Fruit fly (Drosophila melanogaster) whole organism, embryonic: Measurements from ENCODE around the gene Pvf1.

Source experiments
- Aef1 ChIP-seq: fragments of 200-800 bp; sonication (Bioruptor generic); IDR thresholded peaks from 3 replicates; pipeline ENCODE4 v1.3.6; 2022; ENCODE audit warnings: missing biosample characterization, missing genetic modification characterization
- CG11696 ChIP-seq: fragments of 200-800 bp; sonication (Bioruptor generic); IDR thresholded peaks from 2 replicates; pipeline ENCODE4 v1.3.6; 2022; ENCODE audit warnings: missing biosample characterization, missing genetic modification characterization
- CG12744 ChIP-seq: fragments of 200-800 bp; sonication (Bioruptor generic); optimal IDR thresholded peaks from 2 replicates; lab custom pipeline; 2016; ENCODE audit warnings: missing biosample characterization, missing genetic modification characterization
- CG14965 ChIP-seq: fragments of 200-800 bp; sonication (Bioruptor generic); optimal IDR thresholded peaks from 2 replicates; lab custom pipeline; 2016; ENCODE audit warnings: missing biosample characterization, missing genetic modification characterization, borderline replicate concordance
- CG16815 ChIP-seq: fragments of 200-800 bp; sonication (Bioruptor generic); optimal IDR thresholded peaks from 3 replicates; lab custom pipeline; 2017; ENCODE audit warnings: missing biosample characterization, mild to moderate bottlenecking, missing genetic modification characterization
- CG17328 ChIP-seq: fragments of 200-800 bp; sonication (Bioruptor generic); IDR thresholded peaks from 2 replicates; pipeline ENCODE4 v1.3.6; 2022; ENCODE audit warnings: missing biosample characterization, missing genetic modification characterization
- CG17912 ChIP-seq: fragments of 200-800 bp; sonication (Bioruptor generic); optimal IDR thresholded peaks from 2 replicates; lab custom pipeline; 2018; ENCODE audit warnings: missing biosample characterization, mild to moderate bottlenecking, missing genetic modification characterization
- CG1832 ChIP-seq: fragments of 200-800 bp; sonication (Bioruptor generic); optimal IDR thresholded peaks from 2 replicates; lab custom pipeline; 2017; ENCODE audit warnings: missing biosample characterization, mild to moderate bottlenecking, missing genetic modification characterization, inconsistent platforms
- CG18764 ChIP-seq: fragments of 200-800 bp; sonication (Bioruptor generic); optimal IDR thresholded peaks from 3 replicates; lab custom pipeline; 2016; ENCODE audit warnings: missing biosample characterization, missing genetic modification characterization
- CG2120 ChIP-seq: fragments of 200-800 bp; sonication (Bioruptor generic); optimal IDR thresholded peaks from 3 replicates; lab custom pipeline; 2016; ENCODE audit warnings: missing biosample characterization, missing genetic modification characterization
- CG32772 ChIP-seq: fragments of 200-800 bp; sonication (Bioruptor generic); IDR thresholded peaks from 2 replicates; pipeline ENCODE4 v1.3.6; 2022; ENCODE audit warnings: missing biosample characterization, missing genetic modification characterization
- CG42726 ChIP-seq: fragments of 200-800 bp; sonication (Bioruptor generic); IDR thresholded peaks from 2 replicates; pipeline ENCODE4 v1.3.6; 2022; ENCODE audit warnings: missing biosample characterization, missing genetic modification characterization; ENCODE audit not compliant: partially characterized antibody
- CG5953 ChIP-seq: fragments of 200-800 bp; sonication (Bioruptor generic); IDR thresholded peaks from 2 replicates; pipeline ENCODE4 v1.3.6; 2022; ENCODE audit warnings: missing biosample characterization, missing genetic modification characterization
- CG6254 ChIP-seq: fragments of 200-800 bp; sonication (Bioruptor generic); optimal IDR thresholded peaks from 3 replicates; lab custom pipeline; 2017; ENCODE audit warnings: mild to moderate bottlenecking, missing biosample characterization, missing genetic modification reagents, missing genetic modification characterization
- CG6765 ChIP-seq: fragments of 200-800 bp; sonication (Bioruptor generic); optimal IDR thresholded peaks from 3 replicates; lab custom pipeline; 2017; ENCODE audit warnings: missing biosample characterization, mild to moderate bottlenecking, missing genetic modification characterization
- CG7786 ChIP-seq: fragments of 200-800 bp; sonication (Bioruptor generic); optimal IDR thresholded peaks from 2 replicates; lab custom pipeline; 2016; ENCODE audit warnings: missing biosample characterization, missing genetic modification characterization
- Dad ChIP-seq: fragments of 200-800 bp; sonication (Bioruptor generic); optimal IDR thresholded peaks from 3 replicates; lab custom pipeline; 2016; ENCODE audit warnings: missing biosample characterization, missing genetic modification characterization
- Fer3 ChIP-seq: fragments of 200-800 bp; sonication (Bioruptor generic); optimal IDR thresholded peaks from 2 replicates; lab custom pipeline; 2018; ENCODE audit warnings: missing biosample characterization, mild to moderate bottlenecking, missing genetic modification characterization, moderate library complexity
- HLH54F ChIP-seq: fragments of 200-800 bp; sonication (Bioruptor generic); optimal IDR thresholded peaks from 3 replicates; lab custom pipeline; 2016; ENCODE audit warnings: missing biosample characterization, missing genetic modification characterization
- Hmx ChIP-seq: fragments of 200-800 bp; sonication (Bioruptor generic); optimal IDR thresholded peaks from 2 replicates; lab custom pipeline; 2016; ENCODE audit warnings: missing biosample characterization, missing genetic modification characterization
- Hr39 ChIP-seq: fragments of >200 bp; optimal IDR thresholded peaks from 2 replicates; lab custom pipeline; 2017
- Lpt ChIP-seq: fragments of >200 bp; optimal IDR thresholded peaks from 2 replicates; lab custom pipeline; 2018; ENCODE audit warnings: missing biosample characterization, missing genetic modification characterization
- Ptx1 ChIP-seq: fragments of 200-800 bp; sonication (Bioruptor generic); IDR thresholded peaks from 2 replicates; pipeline ENCODE4 v1.3.6; 2022; ENCODE audit warnings: missing biosample characterization, missing genetic modification characterization
- Scr ChIP-seq: fragments of 200-800 bp; sonication (Bioruptor generic); IDR thresholded peaks from 2 replicates; pipeline ENCODE4 v1.3.6; 2022; ENCODE audit warnings: missing biosample characterization, missing genetic modification characterization; ENCODE audit not compliant: partially characterized antibody
- Side ChIP-seq: fragments of 200-800 bp; sonication (Bioruptor generic); optimal IDR thresholded peaks from 2 replicates; lab custom pipeline; 2016; ENCODE audit warnings: missing biosample characterization, missing genetic modification characterization
- Sry-β ChIP-seq: fragments of 200-800 bp; sonication (Bioruptor generic); optimal IDR thresholded peaks from 2 replicates; lab custom pipeline; 2018; ENCODE audit warnings: missing biosample characterization, mild to moderate bottlenecking, missing genetic modification characterization, moderate library complexity
- Sry-δ ChIP-seq: fragments of 200-800 bp; sonication (Bioruptor generic); optimal IDR thresholded peaks from 2 replicates; lab custom pipeline; 2016; ENCODE audit warnings: missing biosample characterization, missing genetic modification characterization
- Tbp ChIP-seq: fragments of >200 bp; optimal IDR thresholded peaks from 2 replicates; lab custom pipeline; 2018; ENCODE audit warnings: missing biosample characterization, missing genetic modification characterization
- Trl ChIP-seq, 3 experiments: fragments of >200 bp in 2 of 3; fragments of 200-800 bp in 1 of 3; sonication (Bioruptor generic) in 1 of 3; optimal IDR thresholded peaks; 2 replicates in 1 of 3; 3 replicates in 2 of 3; lab custom pipeline; 2016 to 2017; ENCODE audit warnings: missing biosample characterization in 1 of 3, missing genetic modification characterization in 1 of 3
- chinmo ChIP-seq: fragments of 200-800 bp; sonication (Bioruptor generic); IDR thresholded peaks from 4 replicates; pipeline ENCODE4 v1.3.6; 2022; ENCODE audit warnings: missing biosample characterization, missing genetic modification characterization; ENCODE audit not compliant: partially characterized antibody
- corto ChIP-seq: fragments of 200-800 bp; sonication (Bioruptor generic); optimal IDR thresholded peaks from 2 replicates; lab custom pipeline; 2016; ENCODE audit warnings: missing biosample characterization, mild to moderate bottlenecking, missing genetic modification characterization, moderate library complexity
- dan ChIP-seq: fragments of 200-800 bp; sonication (Bioruptor generic); IDR thresholded peaks from 2 replicates; pipeline ENCODE4 v1.3.6; 2022; ENCODE audit warnings: missing biosample characterization, missing genetic modification characterization
- dimm ChIP-seq: fragments of 200-800 bp; sonication (Bioruptor generic); IDR thresholded peaks from 2 replicates; pipeline ENCODE4 v1.3.6; 2022; ENCODE audit warnings: missing biosample characterization, missing genetic modification characterization
- fu2 ChIP-seq: fragments of 200-800 bp; sonication (Bioruptor generic); optimal IDR thresholded peaks from 2 replicates; lab custom pipeline; 2016; ENCODE audit warnings: missing biosample characterization, missing genetic modification characterization
- gcm ChIP-seq: fragments of 200-800 bp; sonication (Bioruptor generic); optimal IDR thresholded peaks from 2 replicates; lab custom pipeline; 2019; ENCODE audit warnings: missing biosample characterization, mild to moderate bottlenecking, missing genetic modification characterization, moderate library complexity
- gfzf ChIP-seq: fragments of 200-800 bp; sonication (Bioruptor generic); optimal IDR thresholded peaks from 2 replicates; lab custom pipeline; 2016; ENCODE audit warnings: missing biosample characterization, mild to moderate bottlenecking, missing genetic modification characterization, moderate library complexity
- hth ChIP-seq: fragments of >200 bp; optimal IDR thresholded peaks from 2 replicates; lab custom pipeline; 2017; ENCODE audit warnings: inconsistent platforms
- jumu ChIP-seq: fragments of 200-800 bp; sonication (Bioruptor generic); optimal IDR thresholded peaks from 3 replicates; lab custom pipeline; 2016; ENCODE audit warnings: missing biosample characterization, missing genetic modification characterization
- nerfin-2 ChIP-seq: fragments of 200-800 bp; sonication (Bioruptor generic); IDR thresholded peaks from 2 replicates; pipeline ENCODE4 v1.3.6; 2022; ENCODE audit warnings: missing biosample characterization, missing genetic modification characterization; ENCODE audit not compliant: partially characterized antibody
- pan ChIP-seq, 4 experiments: fragments of >200 bp in 3 of 4; fragments of 200-800 bp in 1 of 4; sonication (Bioruptor generic) in 1 of 4; optimal IDR thresholded peaks in 3 of 4; IDR thresholded peaks in 1 of 4; 2 replicates each; pipeline versions ENCODE4 v1.3.6 to Lab custom; 2017 to 2022; ENCODE audit warnings: missing biosample characterization in 2 of 4, missing genetic modification characterization in 2 of 4, mixed read lengths in 1 of 4
- rib ChIP-seq: fragments of 200-800 bp; sonication (Bioruptor generic); IDR thresholded peaks from 2 replicates; pipeline ENCODE4 v1.3.6; 2022; ENCODE audit warnings: missing biosample characterization, missing genetic modification characterization
- sim ChIP-seq: fragments of 200-800 bp; sonication (Bioruptor generic); IDR thresholded peaks from 2 replicates; pipeline ENCODE4 v1.3.6; 2022; ENCODE audit warnings: missing biosample characterization, missing genetic modification characterization
- sr ChIP-seq: fragments of 200-800 bp; sonication (Bioruptor generic); IDR thresholded peaks from 3 replicates; pipeline ENCODE4 v1.3.6; 2022; ENCODE audit warnings: missing biosample characterization, missing genetic modification characterization
- stwl ChIP-seq: fragments of 200-800 bp; sonication (Bioruptor generic); optimal IDR thresholded peaks from 3 replicates; lab custom pipeline; 2018; ENCODE audit warnings: missing biosample characterization, mild to moderate bottlenecking, missing genetic modification characterization, moderate library complexity
- sug ChIP-seq: fragments of 200-800 bp; optimal IDR thresholded peaks from 2 replicates; lab custom pipeline; 2019; ENCODE audit warnings: missing biosample characterization, mild to moderate bottlenecking, missing genetic modification characterization, moderate library complexity
- twi ChIP-seq: fragments of 200-800 bp; optimal IDR thresholded peaks from 2 replicates; lab custom pipeline; 2019; ENCODE audit warnings: missing biosample characterization, mild to moderate bottlenecking, missing genetic modification characterization, moderate library complexity
- unpg ChIP-seq: fragments of 200-800 bp; sonication (Bioruptor generic); optimal IDR thresholded peaks from 3 replicates; lab custom pipeline; 2018; ENCODE audit warnings: missing biosample characterization, mild to moderate bottlenecking, missing genetic modification characterization, moderate library complexity
- wor ChIP-seq: fragments of 200-800 bp; sonication (Bioruptor generic); IDR thresholded peaks from 2 replicates; pipeline ENCODE4 v1.3.6; 2022; ENCODE audit warnings: missing biosample characterization, missing genetic modification characterization
- zen2 ChIP-seq: fragments of 200-800 bp; sonication (Bioruptor generic); IDR thresholded peaks from 3 replicates; pipeline ENCODE4 v1.3.6; 2022; ENCODE audit warnings: missing biosample characterization, missing genetic modification characterization; ENCODE audit not compliant: partially characterized antibody
- zfh2 ChIP-seq: fragments of 200-800 bp; sonication (Bioruptor generic); optimal IDR thresholded peaks from 2 replicates; lab custom pipeline; 2016; ENCODE audit warnings: missing biosample characterization, missing genetic modification characterization

Pvf1 gene

DNA sequence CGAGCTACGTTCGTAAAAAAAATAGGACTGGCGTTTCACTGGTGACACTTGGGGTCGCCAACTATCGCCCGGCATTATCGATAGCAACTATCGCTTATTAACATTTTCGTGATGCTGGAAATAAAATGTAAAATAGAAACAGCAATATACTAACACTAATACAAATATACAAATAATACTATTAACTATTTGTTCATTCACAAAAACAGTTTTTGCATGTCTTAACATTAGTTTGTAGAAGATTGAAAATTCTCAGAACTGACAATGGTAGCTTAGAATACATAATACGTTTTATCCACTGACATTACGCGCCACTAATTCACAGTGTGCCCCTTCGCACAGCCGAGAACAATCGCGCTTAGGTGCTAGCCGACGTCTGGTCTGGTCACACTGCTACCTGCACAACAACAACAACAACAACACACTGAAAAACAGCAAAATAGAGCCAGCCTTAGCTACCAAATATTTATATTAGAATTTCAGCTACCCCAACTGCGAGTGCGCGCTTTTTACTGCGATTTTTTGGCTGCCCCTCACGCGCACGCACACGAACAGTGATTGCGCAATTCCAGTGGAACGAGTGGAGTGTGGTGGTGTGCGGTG, 44.2 kb upstream of the Pvf1 start, which contains the start of the genes CG6961 and S6KL (continued):
- TF ChIP-seq CG7786 (GFP tag; lab: Kevin White, UChicago) (no peak), HLH54F (GFP tag; lab: Kevin White, UChicago) (no peak), chinmo (0 out of 4 replicates have a peak, but pooled peaks have one; percentile 11), zfh2 (GFP tag; lab: Kevin White, UChicago) (no peak), CG1832 (no peak), CG6765 (GFP tag; lab: Kevin White, UChicago) (no peak), CG2120 (GFP tag; lab: Kevin White, UChicago) (peak; percentile 13), Tbp (GFP tag; lab: Kevin White, UChicago) (no peak), Sry-δ (peak; percentile 86), Scr (GFP tag; lab: Robert Waterston, UW) (peak; percentile 87), Sry-β (no peak), dimm (no peak), gcm (GFP tag; lab: Kevin White, UChicago) (no peak), Ptx1 (GFP tag; lab: Robert Waterston, UW) (no peak), CG17328 (no peak), CG11696 (no peak), CG14965 (GFP tag; lab: Kevin White, UChicago) (no peak), unpg (GFP tag; lab: Kevin White, UChicago) (no peak), Fer3 (tag; lab: Kevin White, UChicago) (no peak), stwl (tag; lab: Kevin White, UChicago) (peak; percentile 33), hth (lab: Kevin White, UChicago) (no peak), sim (no peak), fu2 (GFP tag; lab: Kevin White, UChicago) (no peak), pan (optimal IDR thresholded peaks at IDR 0.05; lab: Kevin White, UChicago) (no peak), pan (GFP tag; optimal IDR thresholded peaks at IDR 0.05 in 1 of 2, IDR thresholded peaks at IDR 0.05 in 1 of 2) (no peak), Side (GFP tag; lab: Kevin White, UChicago) (no peak), CG18764 (GFP tag; lab: Kevin White, UChicago) (no peak), corto (no peak), CG12744 (GFP tag; lab: Kevin White, UChicago) (no peak), Dad (GFP tag; lab: Kevin White, UChicago) (no peak), sug (tag; lab: Kevin White, UChicago) (peak; percentile 2), CG5953 (GFP tag; lab: Robert Waterston, UW) (no peak), Aef1 (GFP tag; lab: Robert Waterston, UW) (peak; percentile 40; the same call in 2 of the 3 replicates), rib (GFP tag; lab: Robert Waterston, UW) (no peak), Trl (optimal IDR thresholded peaks at IDR 0.05; lab: Kevin White, UChicago) (no peak), Trl (GFP tag; optimal IDR thresholded peaks at IDR 0.05; lab: Kevin White, UChicago) (no peak), zen2 (GFP tag; lab: Robert Waterston, UW) (no peak; the same call in 2 of the 3 replicates), twi (no peak), Lpt (no peak), CG16815 (GFP tag; lab: Kevin White, UChicago) (no peak), dan (no peak), CG17912 (GFP tag; lab: Kevin White, UChicago) (no peak), jumu (no peak), CG42726 (GFP tag; lab: Robert Waterston, UW) (no peak), nerfin-2 (GFP tag; lab: Robert Waterston, UW) (peak; percentile 49; the same call in 1 of the 2 replicates), gfzf (peak; percentile 78), wor (GFP tag; lab: Robert Waterston, UW) (no peak), Hr39 (lab: Kevin White, UChicago) (no peak), sr (GFP tag; lab: Robert Waterston, UW) (no peak), Hmx (no peak), CG6254 (no peak), CG32772 (GFP tag; lab: Robert Waterston, UW) (no peak)
